Worm (Caenorhabditis elegans) whole organism, L1 larva: Measurements from ENCODE around the gene best-16.

Experiments
- C04F5.9 ChIP-seq: sonication (generic microtip); optimal IDR thresholded peaks from 2 replicates; lab custom pipeline; 2016; ENCODE audit warnings: missing genetic modification characterization, missing compliant biosample characterization
- C16A3.4 ChIP-seq: fragments of 150-350 bp; optimal IDR thresholded peaks from 2 replicates; lab custom pipeline; 2014; ENCODE audit warnings: missing biosample characterization, missing genetic modification characterization
- C34B4.2 ChIP-seq: sonication (generic microtip); optimal IDR thresholded peaks from 2 replicates; lab custom pipeline; 2017; ENCODE audit warnings: mild to moderate bottlenecking, missing genetic modification characterization, missing compliant biosample characterization
- Y116A8C.19 ChIP-seq: sonication (generic microtip); optimal IDR thresholded peaks from 2 replicates; lab custom pipeline; 2016; ENCODE audit warnings: missing compliant biosample characterization, missing genetic modification characterization, borderline replicate concordance
- alr-1 ChIP-seq: fragments of 200-800 bp; sonication (Bioruptor generic); optimal IDR thresholded peaks from 2 replicates; lab custom pipeline; 2018; ENCODE audit warnings: borderline replicate concordance, mild to moderate bottlenecking, missing genetic modification characterization, missing compliant biosample characterization
- blmp-1 ChIP-seq: fragments of 150-350 bp; optimal IDR thresholded peaks from 2 replicates; lab custom pipeline; 2014; ENCODE audit warnings: missing biosample characterization, missing genetic modification characterization
- ceh-8 ChIP-seq: fragments of 200-800 bp; sonication (Bioruptor generic); optimal IDR thresholded peaks from 2 replicates; lab custom pipeline; 2018; ENCODE audit warnings: mild to moderate bottlenecking, missing genetic modification characterization, moderate library complexity, missing compliant biosample characterization
- ceh-82 ChIP-seq, 3 experiments: fragments of 150-350 bp in 1 of 3; sonication (generic microtip) in 2 of 3; optimal IDR thresholded peaks; 2 replicates each; lab custom pipeline; 2014 to 2017; ENCODE audit warnings: missing biosample characterization in 3 of 3, missing genetic modification characterization in 3 of 3
- dsc-1 ChIP-seq: sonication (generic microtip); optimal IDR thresholded peaks from 2 replicates; lab custom pipeline; 2016; ENCODE audit warnings: mild to moderate bottlenecking, missing genetic modification characterization, missing compliant biosample characterization
- efl-1 ChIP-seq, 4 experiments: fragments of 150-350 bp; optimal IDR thresholded peaks in 3 of 4; peaks in 1 of 4; 1 replicate in 1 of 4; 2 replicates in 3 of 4; lab custom pipeline; 2014; ENCODE audit warnings: missing biosample characterization in 2 of 4, missing genetic modification characterization in 2 of 4, missing genetic modification reagents in 2 of 4
- efl-3 ChIP-seq: fragments of 200-800 bp; sonication (Bioruptor generic); optimal IDR thresholded peaks from 2 replicates; lab custom pipeline; 2018; ENCODE audit warnings: mild to moderate bottlenecking, missing genetic modification characterization, missing compliant biosample characterization
- egl-13 ChIP-seq: sonication (generic microtip); optimal IDR thresholded peaks from 2 replicates; lab custom pipeline; 2016; ENCODE audit warnings: missing genotype, missing genetic modification reagents, missing genetic modification characterization, missing compliant biosample characterization
- elt-2 ChIP-seq: sonication (generic microtip); optimal IDR thresholded peaks from 2 replicates; lab custom pipeline; 2016; ENCODE audit warnings: missing genetic modification characterization, mild to moderate bottlenecking, inconsistent platforms, missing compliant biosample characterization, missing genetic modification reagents
- elt-3 ChIP-seq, 6 experiments: fragments of 150-350 bp in 1 of 6; sonication (generic microtip); optimal IDR thresholded peaks; 2 replicates each; lab custom pipeline; 2017 to 2018; ENCODE audit warnings: missing biosample characterization in 6 of 6, missing genetic modification characterization in 6 of 6, inconsistent platforms in 1 of 6
- ets-5 ChIP-seq: fragments of 200-800 bp; sonication (Bioruptor generic); IDR thresholded peaks from 2 replicates; pipeline ENCODE4 v1.3.6; 2022; ENCODE audit warnings: missing genetic modification characterization, missing compliant biosample characterization
- fkh-8 ChIP-seq: sonication (generic microtip); optimal IDR thresholded peaks from 2 replicates; lab custom pipeline; 2016; ENCODE audit warnings: mild to moderate bottlenecking, missing genetic modification characterization, missing compliant biosample characterization
- fos-1 ChIP-seq: fragments of 150-350 bp; optimal IDR thresholded peaks from 2 replicates; lab custom pipeline; 2014; ENCODE audit warnings: missing biosample characterization, missing genetic modification characterization
- hlh-17 ChIP-seq: fragments of 200-800 bp; sonication (Bioruptor generic); optimal IDR thresholded peaks from 2 replicates; lab custom pipeline; 2018; ENCODE audit warnings: missing genetic modification characterization, mild to moderate bottlenecking, missing compliant biosample characterization, moderate library complexity, borderline replicate concordance
- isw-1 ChIP-seq: fragments of 200-800 bp; sonication (Bioruptor generic); IDR thresholded peaks from 2 replicates; pipeline ENCODE4 v1.3.6; 2022; ENCODE audit warnings: missing genetic modification characterization, missing compliant biosample characterization
- jun-1 ChIP-seq: fragments of 150-350 bp; optimal IDR thresholded peaks from 2 replicates; lab custom pipeline; 2014; ENCODE audit warnings: missing biosample characterization, missing genetic modification reagents, missing genetic modification characterization
- lin-13 ChIP-seq: fragments of 150-350 bp; optimal IDR thresholded peaks from 2 replicates; lab custom pipeline; 2014; ENCODE audit warnings: missing biosample characterization, missing genetic modification reagents, missing genetic modification characterization
- lin-15B ChIP-seq: fragments of 150-350 bp; sonication (generic microtip); optimal IDR thresholded peaks from 3 replicates; lab custom pipeline; 2014; ENCODE audit warnings: missing biosample characterization, missing genetic modification characterization
- lin-35 ChIP-seq, 2 experiments: fragments of 150-350 bp; optimal IDR thresholded peaks; 2 replicates each; lab custom pipeline; 2014; ENCODE audit warnings: missing biosample characterization in 2 of 2, missing genetic modification characterization in 2 of 2, missing genetic modification reagents in 2 of 2
- lin-39 ChIP-seq: fragments of 150-350 bp; optimal IDR thresholded peaks from 2 replicates; lab custom pipeline; 2014; ENCODE audit warnings: missing biosample characterization, missing genetic modification reagents, missing genetic modification characterization
- lsy-2 ChIP-seq, 2 experiments: fragments of 150-350 bp; optimal IDR thresholded peaks; 2 replicates each; lab custom pipeline; 2014; ENCODE audit warnings: missing biosample characterization in 2 of 2, missing genetic modification characterization in 2 of 2
- mab-9 ChIP-seq: fragments of 200-800 bp; sonication (Bioruptor generic); IDR thresholded peaks from 2 replicates; pipeline ENCODE4 v1.3.6; 2022; ENCODE audit warnings: missing genetic modification reagents, missing genetic modification characterization, missing compliant biosample characterization
- mdl-1 ChIP-seq, 2 experiments: fragments of 150-350 bp; optimal IDR thresholded peaks; 2 replicates each; lab custom pipeline; 2014 to 2017; ENCODE audit warnings: missing biosample characterization in 2 of 2, missing genetic modification characterization in 2 of 2, inconsistent platforms in 1 of 2
- mef-2 ChIP-seq: fragments of 150-350 bp; optimal IDR thresholded peaks from 2 replicates; lab custom pipeline; 2014; ENCODE audit warnings: missing biosample characterization, missing genetic modification characterization
- mep-1 ChIP-seq: fragments of 150-350 bp; optimal IDR thresholded peaks from 2 replicates; lab custom pipeline; 2014; ENCODE audit warnings: missing biosample characterization, missing genetic modification characterization
- nhr-11 ChIP-seq: fragments of 150-350 bp; optimal IDR thresholded peaks from 2 replicates; lab custom pipeline; 2014; ENCODE audit warnings: missing biosample characterization, missing genetic modification characterization
- nhr-28 ChIP-seq: fragments of 150-350 bp; optimal IDR thresholded peaks from 2 replicates; lab custom pipeline; 2014; ENCODE audit warnings: missing biosample characterization, missing genetic modification characterization
- nhr-47 ChIP-seq: sonication (generic microtip); optimal IDR thresholded peaks from 2 replicates; lab custom pipeline; 2016; ENCODE audit warnings: mild to moderate bottlenecking, missing genetic modification characterization, moderate library complexity, missing compliant biosample characterization
- nhr-71 ChIP-seq: sonication (generic microtip); optimal IDR thresholded peaks from 2 replicates; lab custom pipeline; 2016; ENCODE audit warnings: mild to moderate bottlenecking, missing genetic modification characterization, moderate library complexity, missing compliant biosample characterization
- nhr-76 ChIP-seq: sonication (generic microtip); optimal IDR thresholded peaks from 2 replicates; lab custom pipeline; 2017; ENCODE audit warnings: missing biosample characterization, missing genetic modification characterization
- nhr-84 ChIP-seq: sonication (generic microtip); optimal IDR thresholded peaks from 2 replicates; lab custom pipeline; 2017; ENCODE audit warnings: missing biosample characterization, missing genetic modification characterization
- nhr-85 ChIP-seq: sonication (generic microtip); peaks from one replicate; lab custom pipeline; 2016; ENCODE audit warnings: missing genetic modification characterization, inconsistent platforms, missing compliant biosample characterization
- nhr-90 ChIP-seq: sonication (generic microtip); optimal IDR thresholded peaks from 2 replicates; lab custom pipeline; 2016; ENCODE audit warnings: mild to moderate bottlenecking, missing genetic modification characterization, missing compliant biosample characterization; ENCODE audit not compliant: poor library complexity
- pag-3 ChIP-seq: sonication (generic microtip); optimal IDR thresholded peaks from 2 replicates; lab custom pipeline; 2017; ENCODE audit warnings: missing genetic modification characterization, mild to moderate bottlenecking, missing compliant biosample characterization, antibody characterized with exemption, borderline replicate concordance; ENCODE audit not compliant: insufficient read depth
- pqm-1 ChIP-seq: sonication (generic microtip); optimal IDR thresholded peaks from 3 replicates; lab custom pipeline; 2017; ENCODE audit warnings: missing biosample characterization, missing genetic modification characterization
- rnt-1 ChIP-seq: sonication (generic microtip); optimal IDR thresholded peaks from 2 replicates; lab custom pipeline; 2016; ENCODE audit warnings: mild to moderate bottlenecking, missing genetic modification characterization, moderate library complexity, missing compliant biosample characterization
- snu-23 ChIP-seq: sonication (generic microtip); optimal IDR thresholded peaks from 2 replicates; lab custom pipeline; 2016; ENCODE audit warnings: missing genetic modification characterization, missing compliant biosample characterization
- sptf-1 ChIP-seq: fragments of 150-350 bp; optimal IDR thresholded peaks from 2 replicates; lab custom pipeline; 2014; ENCODE audit warnings: missing biosample characterization, missing genetic modification characterization
- swsn-7 ChIP-seq: sonication (generic microtip); optimal IDR thresholded peaks from 2 replicates; lab custom pipeline; 2016; ENCODE audit warnings: missing genetic modification characterization, missing compliant biosample characterization
- tbx-2 ChIP-seq: sonication (generic microtip); optimal IDR thresholded peaks from 2 replicates; lab custom pipeline; 2016; ENCODE audit warnings: missing genetic modification characterization, missing compliant biosample characterization
- unc-130 ChIP-seq: fragments of 150-350 bp; optimal IDR thresholded peaks from 2 replicates; lab custom pipeline; 2017; ENCODE audit warnings: missing biosample characterization, missing genetic modification characterization, inconsistent platforms
- vab-15 ChIP-seq: sonication (generic microtip); optimal IDR thresholded peaks from 2 replicates; lab custom pipeline; 2017; ENCODE audit warnings: missing genotype, mild to moderate bottlenecking, missing genetic modification characterization, missing compliant biosample characterization
- zag-1 ChIP-seq: fragments of 150-350 bp; optimal IDR thresholded peaks from 2 replicates; lab custom pipeline; 2014; ENCODE audit warnings: missing biosample characterization, missing genetic modification characterization
- zip-4 ChIP-seq: fragments of 200-800 bp; sonication (Bioruptor generic); optimal IDR thresholded peaks from 2 replicates; lab custom pipeline; 2018; ENCODE audit warnings: mild to moderate bottlenecking, missing genetic modification characterization, moderate library complexity, missing compliant biosample characterization
- ztf-11 ChIP-seq, 2 experiments: sonication (generic microtip); optimal IDR thresholded peaks; 2 replicates each; lab custom pipeline; 2016 to 2017; ENCODE audit warnings: missing genetic modification characterization in 2 of 2, missing biosample characterization in 1 of 2, missing compliant biosample characterization in 1 of 2
- ztf-4 ChIP-seq: fragments of 150-350 bp; optimal IDR thresholded peaks from 2 replicates; lab custom pipeline; 2014; ENCODE audit warnings: missing biosample characterization, missing genetic modification characterization

The best-16 gene

DNA sequence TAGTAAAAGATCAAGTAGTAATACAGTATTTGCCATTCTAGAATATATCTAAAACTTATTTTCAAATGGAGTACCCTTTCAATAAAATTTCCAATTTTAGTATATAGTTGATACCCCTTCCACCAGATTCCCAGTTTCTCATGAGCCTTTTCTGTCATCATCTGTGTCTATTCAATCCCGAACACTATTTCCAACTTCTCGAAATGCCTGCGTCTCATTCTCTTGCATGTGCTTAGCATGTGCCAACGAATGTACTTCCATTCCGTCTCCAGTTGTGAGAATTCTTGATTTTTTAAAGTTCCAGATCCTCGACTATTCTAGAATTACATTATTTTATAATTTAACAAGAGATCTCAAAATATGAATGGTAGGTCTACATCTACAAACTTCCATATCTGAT is 29.1 kb downstream of the best-16 start, which contains the start of gene C42D4.18 (continued):
- TF ChIP-seq mdl-1 (tag; optimal IDR thresholded peaks at IDR 0.05; lab: Kevin White, UChicago) (peak in 1 of 2 experiments; percentile 29), jun-1 (no peak), dsc-1 (tag; lab: Kevin White, UChicago) (peak; percentile 42), isw-1 (GFP tag; lab: Robert Waterston, UW) (peak; percentile 24), nhr-28 (tag; lab: Kevin White, UChicago) (no peak), egl-13 (no peak), lin-39 (tag; lab: Kevin White, UChicago) (no peak), ceh-8 (GFP tag; lab: Kevin White, UChicago) (no peak), unc-130 (tag; lab: Kevin White, UChicago) (no peak), nhr-47 (tag; lab: Kevin White, UChicago) (peak; percentile 38), alr-1 (no peak), elt-2 (no peak), efl-1 (optimal IDR thresholded peaks at IDR 0.05; lab: Kevin White, UChicago) (peak; percentile 65 to 73), efl-1 (GFP tag; optimal IDR thresholded peaks at IDR 0.05 in 1 of 2; lab: Kevin White, UChicago) (peak in 1 of 2 experiments; percentile 82), nhr-84 (tag; lab: Kevin White, UChicago) (no peak), mep-1 (tag; lab: Kevin White, UChicago) (peak; percentile 53), vab-15 (no peak), C34B4.2 (tag; lab: Kevin White, UChicago) (no peak), ceh-82 (tag; optimal IDR thresholded peaks at IDR 0.05; lab: Kevin White, UChicago) (peak in 1 of 3 experiments; percentile 31), nhr-71 (peak; percentile 57)

DNA sequence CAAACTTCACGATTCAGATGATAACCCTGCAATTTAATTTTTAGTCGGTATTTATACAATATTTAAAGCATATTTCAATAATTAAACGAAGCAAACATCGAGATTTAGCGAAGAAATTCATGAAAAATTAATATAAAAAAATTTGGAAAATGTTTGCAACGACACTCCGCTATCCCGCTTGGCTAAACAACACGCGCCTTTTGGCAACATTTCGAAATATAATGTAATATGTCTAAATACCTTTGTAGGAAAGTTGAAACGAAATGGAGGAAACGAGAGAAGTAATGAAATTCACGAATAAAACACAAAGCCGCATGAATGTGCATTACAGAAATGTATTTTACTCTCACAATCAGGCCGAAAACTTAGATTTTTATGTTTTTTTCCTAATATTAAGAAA is 29.9 kb downstream of the best-16 start, which contains the start of gene rpc-1:
Gene rpc-1, minus strand, starts transcription at position 26 of the 400 bp plus-strand sequence.
- TF ChIP-seq ets-5 (GFP tag; lab: Robert Waterston, UW) (no peak), snu-23 (GFP tag; lab: Kevin White, UChicago) (peak; percentile 30), ceh-82 (tag; optimal IDR thresholded peaks at IDR 0.05; lab: Kevin White, UChicago) (peak; percentile 8 to 43 (median 39)), lin-13 (GFP tag; lab: Kevin White, UChicago) (no peak), mef-2 (tag; lab: Kevin White, UChicago) (no peak), nhr-84 (tag; lab: Kevin White, UChicago) (no peak), C04F5.9 (no peak), nhr-11 (tag; lab: Kevin White, UChicago) (no peak), rnt-1 (tag; lab: Kevin White, UChicago) (peak; percentile 9), Y116A8C.19 (tag; lab: Kevin White, UChicago) (no peak), ztf-4 (tag; lab: Kevin White, UChicago) (no peak), elt-3 (tag; optimal IDR thresholded peaks at IDR 0.05; lab: Kevin White, UChicago) (peak in 1 of 6 experiments; percentile 3), nhr-76 (tag; lab: Kevin White, UChicago) (no peak), dsc-1 (tag; lab: Kevin White, UChicago) (no peak), mab-9 (GFP tag; lab: Robert Waterston, UW) (no peak), nhr-71 (peak; percentile 42), pqm-1 (no peak), tbx-2 (tag; lab: Kevin White, UChicago) (peak; percentile 22), lin-35 (GFP tag; optimal IDR thresholded peaks at IDR 0.05; lab: Kevin White, UChicago) (peak; percentile 47 to 90), zag-1 (tag; lab: Kevin White, UChicago) (no peak), zip-4 (no peak), lsy-2 (tag; optimal IDR thresholded peaks at IDR 0.05; lab: Kevin White, UChicago) (peak; percentile 22 to 75), hlh-17 (GFP tag; lab: Kevin White, UChicago) (no peak), C16A3.4 (peak; percentile 12), ztf-11 (tag; optimal IDR thresholded peaks at IDR 0.05; lab: Kevin White, UChicago) (no peak), lin-15B (peak; percentile 42), swsn-7 (tag; lab: Kevin White, UChicago) (peak; percentile 4), pag-3 (tag; lab: Kevin White, UChicago) (no peak), nhr-90 (peak; percentile 5), sptf-1 (no peak), blmp-1 (tag; lab: Kevin White, UChicago) (peak; percentile 40), nhr-85 (tag; lab: Kevin White, UChicago) (no peak), jun-1 (no peak), ceh-8 (GFP tag; lab: Kevin White, UChicago) (no peak), efl-3 (GFP tag; lab: Kevin White, UChicago) (no peak), efl-1 (optimal IDR thresholded peaks at IDR 0.05; lab: Kevin White, UChicago) (peak; percentile 50 to 79), efl-1 (GFP tag; optimal IDR thresholded peaks at IDR 0.05 in 1 of 2; lab: Kevin White, UChicago) (peak; percentile 74 to 98), fkh-8 (tag; lab: Kevin White, UChicago) (no peak), fos-1 (tag; lab: Kevin White, UChicago) (no peak)
